Fruit fly (Drosophila melanogaster): Measurements from ENCODE around the gene CG14989.

Gene CG14989

DNA sequence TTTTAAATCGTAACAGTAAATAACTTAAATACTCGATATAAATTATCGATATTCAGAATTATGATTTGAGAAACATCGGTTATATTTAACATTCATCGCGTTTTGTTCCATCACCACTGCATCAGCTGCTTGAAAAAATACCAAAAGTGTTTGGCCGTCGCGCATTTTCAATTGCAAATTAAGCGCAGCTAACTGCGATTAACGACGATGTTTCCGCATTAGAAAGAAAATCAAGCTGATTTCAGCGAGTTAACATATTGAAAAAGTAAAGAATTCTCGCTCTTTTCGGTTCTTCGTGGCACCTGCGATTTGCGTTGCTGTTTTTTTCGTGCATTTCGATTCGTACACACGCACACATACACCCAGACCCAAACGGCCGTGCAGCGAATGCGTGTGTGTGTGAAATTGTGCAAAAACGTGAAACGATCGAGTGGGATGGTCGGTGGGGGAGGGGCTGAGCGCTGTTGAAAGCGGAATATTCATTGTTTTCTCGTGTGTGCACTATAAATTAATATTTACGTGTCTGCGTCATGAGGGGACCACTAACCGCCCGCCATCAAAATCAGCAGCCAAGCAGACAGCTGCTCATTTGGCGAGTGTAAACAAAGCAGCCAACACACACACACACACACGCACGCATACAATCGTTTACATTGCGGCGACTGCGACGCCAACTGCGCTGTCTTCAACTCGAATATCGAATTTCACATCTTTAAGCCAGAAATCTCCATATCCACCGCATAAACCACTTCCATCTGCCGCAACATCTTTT, 20.9 kb downstream of the CG14989 start, which contains the start of gene Ack (continued):
- no peak for TF ChIP-seq pfk (GFP tag; optimal IDR thresholded peaks at IDR 0.05)
- TF ChIP-seq Sry-δ (GFP tag; optimal IDR thresholded peaks at IDR 0.05), result peak; percentile 85
- TF ChIP-seq ato (GFP tag; IDR thresholded peaks at IDR 0.05; ENCODE audit: partially characterized antibody), result peak; percentile 17; the same call in 1 of the 2 replicates
- TF ChIP-seq bcd (GFP tag; optimal IDR thresholded peaks at IDR 0.05), result no peak
- TF ChIP-seq CG10654 (GFP tag; optimal IDR thresholded peaks at IDR 0.05), result no peak
- peak; percentile 96 for TF ChIP-seq cg (GFP tag; optimal IDR thresholded peaks at IDR 0.05)
- no peak for TF ChIP-seq CG5180 (GFP tag; optimal IDR thresholded peaks at IDR 0.05)
- peak; percentile 49 for TF ChIP-seq CG8924 (tag; optimal IDR thresholded peaks at IDR 0.05)
- no peak for TF ChIP-seq MTF-1 (GFP tag; optimal IDR thresholded peaks at IDR 0.05; ENCODE audit: borderline replicate concordance)
- TF ChIP-seq jigr1 (GFP tag; IDR thresholded peaks at IDR 0.05), result no peak
- TF ChIP-seq CG14014 (GFP tag; IDR thresholded peaks at IDR 0.05), result no peak
- no peak for TF ChIP-seq Hand (GFP tag; optimal IDR thresholded peaks at IDR 0.05)
- no peak for TF ChIP-seq eve (GFP tag; optimal IDR thresholded peaks at IDR 0.05)
- no peak for TF ChIP-seq lola (GFP tag; optimal IDR thresholded peaks at IDR 0.05)
- no peak for TF ChIP-seq CG10543 (GFP tag; optimal IDR thresholded peaks at IDR 0.05)
- TF ChIP-seq CG10274 (GFP tag; optimal IDR thresholded peaks at IDR 0.05), result no peak
- TF ChIP-seq CG30431 (GFP tag; optimal IDR thresholded peaks at IDR 0.05), result no peak
- no peak for TF ChIP-seq CG4730 (GFP tag; IDR thresholded peaks at IDR 0.05)
- TF ChIP-seq CG1832 (GFP tag; optimal IDR thresholded peaks at IDR 0.05), result no peak
- no peak for TF ChIP-seq CG7357 (GFP tag; IDR thresholded peaks at IDR 0.05)
- no peak for TF ChIP-seq Hsf (GFP tag; optimal IDR thresholded peaks at IDR 0.05)
- TF ChIP-seq CG12744 (GFP tag; optimal IDR thresholded peaks at IDR 0.05), result no peak
- no peak for TF ChIP-seq CkIIα-i1 (GFP tag; IDR thresholded peaks at IDR 0.05)
- TF ChIP-seq NC2α (GFP tag; optimal IDR thresholded peaks at IDR 0.05), result no peak
- TF ChIP-seq pho (GFP tag; optimal IDR thresholded peaks at IDR 0.05), result no peak
- no peak for TF ChIP-seq Dad (GFP tag; optimal IDR thresholded peaks at IDR 0.05)
- TF ChIP-seq sna (GFP tag; IDR thresholded peaks at IDR 0.05; ENCODE audit: partially characterized antibody), result peak; percentile 64
- TF ChIP-seq ems (GFP tag; optimal IDR thresholded peaks at IDR 0.05), result no peak
- no peak for TF ChIP-seq Vsx1 (GFP tag; optimal IDR thresholded peaks at IDR 0.05)
- TF ChIP-seq CoRest (tag; optimal IDR thresholded peaks at IDR 0.05), result no peak
- no peak for TF ChIP-seq CG3163 (GFP tag; optimal IDR thresholded peaks at IDR 0.05)
- TF ChIP-seq br (optimal IDR thresholded peaks at IDR 0.05), result no peak
- TF ChIP-seq HLHmδ (GFP tag; optimal IDR thresholded peaks at IDR 0.05), result peak; percentile 16
- TF ChIP-seq al (GFP tag; IDR thresholded peaks at IDR 0.05), result no peak
- TF ChIP-seq her (GFP tag; optimal IDR thresholded peaks at IDR 0.05), result no peak
- TF ChIP-seq CG18476 (GFP tag; optimal IDR thresholded peaks at IDR 0.05), result no peak
- TF ChIP-seq CG8290 (GFP tag; optimal IDR thresholded peaks at IDR 0.05), result no peak
- TF ChIP-seq CG8290 (tag; optimal IDR thresholded peaks at IDR 0.05), result no peak
- TF ChIP-seq corto (GFP tag; optimal IDR thresholded peaks at IDR 0.05), result no peak
- no peak for TF ChIP-seq CG4282 (GFP tag; optimal IDR thresholded peaks at IDR 0.05)
- TF ChIP-seq CG6689 (GFP tag; IDR thresholded peaks at IDR 0.05), result no peak
- TF ChIP-seq Fer2 (tag; optimal IDR thresholded peaks at IDR 0.05), result no peak
- TF ChIP-seq gcm (GFP tag; optimal IDR thresholded peaks at IDR 0.05), result no peak
- TF ChIP-seq aop (GFP tag; IDR thresholded peaks at IDR 0.05), result no peak
- TF ChIP-seq CG4820 (GFP tag; optimal IDR thresholded peaks at IDR 0.05), result no peak
- no peak for TF ChIP-seq unpg (GFP tag; optimal IDR thresholded peaks at IDR 0.05)
- TF ChIP-seq CG10209 (GFP tag; optimal IDR thresholded peaks at IDR 0.05), result no peak
- TF ChIP-seq toy (GFP tag; IDR thresholded peaks at IDR 0.05), result no peak
- TF ChIP-seq hkb (optimal IDR thresholded peaks at IDR 0.05), result no peak
- TF ChIP-seq hkb (GFP tag; IDR thresholded peaks at IDR 0.05), result no peak; the same call in 1 of the 2 replicates
- TF ChIP-seq E2f1 (GFP tag; IDR thresholded peaks at IDR 0.05), result no peak

Measured in whole organism, embryonic.